Worm (Caenorhabditis elegans) whole organism, L2 larva: Measurements from ENCODE around the gene scl-7.

Experiments used
- C34F6.9 ChIP-seq: fragments of 150-350 bp; optimal IDR thresholded peaks from 2 replicates; lab custom pipeline; 2014; ENCODE audit warnings: missing biosample characterization, missing genetic modification characterization
- F13H6.1 ChIP-seq: sonication (generic microtip); optimal IDR thresholded peaks from 2 replicates; lab custom pipeline; 2016; ENCODE audit warnings: missing genetic modification characterization, missing compliant biosample characterization
- R02D3.7 ChIP-seq: fragments of 150-350 bp; optimal IDR thresholded peaks from 2 replicates; lab custom pipeline; 2014; ENCODE audit warnings: missing biosample characterization, missing genetic modification characterization
- Y55F3AM.14 ChIP-seq: fragments of 200-800 bp; sonication (Bioruptor generic); optimal IDR thresholded peaks from 2 replicates; lab custom pipeline; 2018; ENCODE audit warnings: mild to moderate bottlenecking, missing genetic modification characterization, missing compliant biosample characterization
- ZK546.5 ChIP-seq: sonication (generic microtip); optimal IDR thresholded peaks from 2 replicates; lab custom pipeline; 2017; ENCODE audit warnings: missing biosample characterization, missing genetic modification characterization
- alr-1 ChIP-seq: fragments of 150-350 bp; optimal IDR thresholded peaks from 2 replicates; lab custom pipeline; 2014; ENCODE audit warnings: missing biosample characterization, missing genetic modification characterization
- aly-2 ChIP-seq: fragments of 150-350 bp; optimal IDR thresholded peaks from 2 replicates; lab custom pipeline; 2014; ENCODE audit warnings: missing biosample characterization, missing genetic modification characterization
- ama-1 ChIP-seq: fragments of 150-350 bp; optimal IDR thresholded peaks from 2 replicates; lab custom pipeline; 2018; ENCODE audit warnings: inconsistent platforms
- blmp-1 ChIP-seq: sonication (generic microtip); optimal IDR thresholded peaks from 2 replicates; lab custom pipeline; 2017; ENCODE audit warnings: missing genetic modification characterization, mild to moderate bottlenecking, missing compliant biosample characterization, antibody characterized with exemption, moderate library complexity; ENCODE audit not compliant: insufficient read depth
- ceh-16 ChIP-seq: fragments of 150-350 bp; optimal IDR thresholded peaks from 2 replicates; lab custom pipeline; 2014; ENCODE audit warnings: missing biosample characterization, missing genetic modification characterization
- ceh-82 ChIP-seq: fragments of 150-350 bp; optimal IDR thresholded peaks from 2 replicates; lab custom pipeline; 2014; ENCODE audit warnings: missing biosample characterization, missing genetic modification characterization
- crh-2 ChIP-seq: sonication (generic microtip); optimal IDR thresholded peaks from 2 replicates; lab custom pipeline; 2017; ENCODE audit warnings: missing biosample characterization, missing genetic modification characterization
- dmd-4 ChIP-seq: sonication (generic microtip); optimal IDR thresholded peaks from 2 replicates; lab custom pipeline; 2017; ENCODE audit warnings: missing biosample characterization, missing genetic modification characterization
- egl-27 ChIP-seq: sonication (generic microtip); optimal IDR thresholded peaks from 3 replicates; lab custom pipeline; 2017; ENCODE audit warnings: missing biosample characterization, missing genetic modification reagents, missing genetic modification characterization
- elt-1 ChIP-seq: fragments of 150-350 bp; optimal IDR thresholded peaks from 2 replicates; lab custom pipeline; 2014; ENCODE audit warnings: missing biosample characterization, missing genetic modification characterization
- elt-3 ChIP-seq: sonication (generic microtip); optimal IDR thresholded peaks from 2 replicates; lab custom pipeline; 2017; ENCODE audit warnings: missing biosample characterization, missing genetic modification characterization
- fos-1 ChIP-seq: fragments of 150-350 bp; optimal IDR thresholded peaks from 2 replicates; lab custom pipeline; 2014; ENCODE audit warnings: missing biosample characterization, missing genetic modification characterization
- gmeb-1 ChIP-seq: fragments of 150-350 bp; optimal IDR thresholded peaks from 2 replicates; lab custom pipeline; 2014; ENCODE audit warnings: missing biosample characterization, missing genetic modification characterization
- lin-11 ChIP-seq: fragments of 150-350 bp; sonication (generic microtip); optimal IDR thresholded peaks from 2 replicates; lab custom pipeline; 2014; ENCODE audit warnings: missing biosample characterization, missing genetic modification characterization, inconsistent platforms, mixed read lengths
- lin-13 ChIP-seq: fragments of 150-350 bp; optimal IDR thresholded peaks from 2 replicates; lab custom pipeline; 2014; ENCODE audit warnings: missing biosample characterization, missing genetic modification reagents, missing genetic modification characterization
- lin-39 ChIP-seq: fragments of 150-350 bp; optimal IDR thresholded peaks from 2 replicates; lab custom pipeline; 2014; ENCODE audit warnings: missing biosample characterization, missing genetic modification reagents, missing genetic modification characterization
- lsy-2 ChIP-seq, 2 experiments: fragments of 150-350 bp in 1 of 2; sonication (generic microtip) in 1 of 2; optimal IDR thresholded peaks; 2 replicates each; lab custom pipeline; 2014 to 2017; ENCODE audit warnings: missing biosample characterization in 2 of 2, missing genetic modification characterization in 2 of 2
- mab-5 ChIP-seq: fragments of 150-350 bp; optimal IDR thresholded peaks from 2 replicates; lab custom pipeline; 2014; ENCODE audit warnings: missing biosample characterization, missing genetic modification characterization
- mbf-1 ChIP-seq: sonication (generic microtip); optimal IDR thresholded peaks from 2 replicates; lab custom pipeline; 2017; ENCODE audit warnings: missing biosample characterization, missing genetic modification characterization
- mdl-1 ChIP-seq, 2 experiments: fragments of 150-350 bp in 1 of 2; sonication (generic microtip) in 1 of 2; optimal IDR thresholded peaks; 2 replicates each; lab custom pipeline; 2017; ENCODE audit warnings: missing biosample characterization in 2 of 2, missing genetic modification characterization in 2 of 2
- nhr-10 ChIP-seq: sonication (generic microtip); optimal IDR thresholded peaks from 2 replicates; lab custom pipeline; 2017; ENCODE audit warnings: missing biosample characterization, missing genetic modification characterization
- nhr-11 ChIP-seq: fragments of 150-350 bp; optimal IDR thresholded peaks from 2 replicates; lab custom pipeline; 2014; ENCODE audit warnings: missing biosample characterization, missing genetic modification characterization
- nhr-12 ChIP-seq: fragments of 150-350 bp; optimal IDR thresholded peaks from 2 replicates; lab custom pipeline; 2014; ENCODE audit warnings: missing biosample characterization, missing genetic modification characterization
- nhr-129 ChIP-seq: fragments of 150-350 bp; optimal IDR thresholded peaks from 2 replicates; lab custom pipeline; 2014; ENCODE audit warnings: missing biosample characterization, missing genetic modification characterization
- nhr-21 ChIP-seq: fragments of 150-350 bp; optimal IDR thresholded peaks from 2 replicates; lab custom pipeline; 2014; ENCODE audit warnings: missing biosample characterization, missing genetic modification characterization
- nhr-23 ChIP-seq: fragments of 150-350 bp; optimal IDR thresholded peaks from 2 replicates; lab custom pipeline; 2014; ENCODE audit warnings: missing biosample characterization, missing genetic modification reagents, missing genetic modification characterization
- nhr-237 ChIP-seq: fragments of 150-350 bp; optimal IDR thresholded peaks from 2 replicates; lab custom pipeline; 2014; ENCODE audit warnings: missing biosample characterization, missing genetic modification characterization
- nhr-25 ChIP-seq: fragments of 150-350 bp; sonication (generic microtip); optimal IDR thresholded peaks from 3 replicates; lab custom pipeline; 2014; ENCODE audit warnings: missing biosample characterization, missing genetic modification characterization
- nhr-6 ChIP-seq: fragments of 150-350 bp; optimal IDR thresholded peaks from 2 replicates; lab custom pipeline; 2014; ENCODE audit warnings: missing biosample characterization, missing genetic modification characterization
- nhr-77 ChIP-seq: fragments of 150-350 bp; optimal IDR thresholded peaks from 2 replicates; lab custom pipeline; 2014; ENCODE audit warnings: missing biosample characterization, missing genetic modification characterization
- peb-1 ChIP-seq: fragments of 150-350 bp; optimal IDR thresholded peaks from 2 replicates; lab custom pipeline; 2014; ENCODE audit warnings: missing biosample characterization, missing genetic modification characterization
- sem-4 ChIP-seq: fragments of 150-350 bp; optimal IDR thresholded peaks from 2 replicates; lab custom pipeline; 2014; ENCODE audit warnings: missing biosample characterization, missing genetic modification reagents, missing genetic modification characterization
- skn-1 ChIP-seq: sonication (generic microtip); optimal IDR thresholded peaks from 2 replicates; lab custom pipeline; 2017; ENCODE audit warnings: missing biosample characterization, missing genetic modification characterization
- sma-3 ChIP-seq: sonication (generic microtip); optimal IDR thresholded peaks from 2 replicates; lab custom pipeline; 2016; ENCODE audit warnings: missing genetic modification reagents, missing genetic modification characterization, missing compliant biosample characterization
- sma-9 ChIP-seq, 2 experiments: fragments of 150-350 bp in 1 of 2; sonication (generic microtip) in 1 of 2; optimal IDR thresholded peaks; 2 replicates each; lab custom pipeline; 2014 to 2016; ENCODE audit warnings: missing genetic modification characterization in 2 of 2, mild to moderate bottlenecking in 1 of 2, missing biosample characterization in 1 of 2, missing compliant biosample characterization in 1 of 2, missing genetic modification reagents in 1 of 2, moderate library complexity in 1 of 2
- snpc-4 ChIP-seq: fragments of 150-350 bp; optimal IDR thresholded peaks from 2 replicates; lab custom pipeline; 2014; ENCODE audit warnings: missing biosample characterization, missing genetic modification characterization
- unc-39 ChIP-seq: fragments of 150-350 bp; optimal IDR thresholded peaks from 2 replicates; lab custom pipeline; 2014; ENCODE audit warnings: missing biosample characterization, missing genetic modification characterization
- unc-55 ChIP-seq: fragments of 150-350 bp; sonication (generic microtip); optimal IDR thresholded peaks from 3 replicates; lab custom pipeline; 2014; ENCODE audit warnings: missing biosample characterization, missing genetic modification reagents, missing genetic modification characterization
- unc-62 ChIP-seq: fragments of 150-350 bp; optimal IDR thresholded peaks from 2 replicates; lab custom pipeline; 2014; ENCODE audit warnings: missing biosample characterization, missing genetic modification reagents, missing genetic modification characterization
- zag-1 ChIP-seq: fragments of 150-350 bp; optimal IDR thresholded peaks from 2 replicates; lab custom pipeline; 2014; ENCODE audit warnings: missing biosample characterization, missing genetic modification characterization
- ztf-1 ChIP-seq: fragments of 200-800 bp; sonication (Bioruptor generic); conservative IDR thresholded peaks from 2 replicates; pipeline ENCODE4 v1.3.6; 2022; ENCODE audit warnings: missing genetic modification characterization, missing compliant biosample characterization
- ztf-11 ChIP-seq: sonication (generic microtip); optimal IDR thresholded peaks from 2 replicates; lab custom pipeline; 2017; ENCODE audit warnings: missing biosample characterization, missing genetic modification characterization
- ztf-4 ChIP-seq: fragments of 150-350 bp; optimal IDR thresholded peaks from 2 replicates; lab custom pipeline; 2014; ENCODE audit warnings: missing biosample characterization, missing genetic modification characterization

Gene scl-7

DNA sequence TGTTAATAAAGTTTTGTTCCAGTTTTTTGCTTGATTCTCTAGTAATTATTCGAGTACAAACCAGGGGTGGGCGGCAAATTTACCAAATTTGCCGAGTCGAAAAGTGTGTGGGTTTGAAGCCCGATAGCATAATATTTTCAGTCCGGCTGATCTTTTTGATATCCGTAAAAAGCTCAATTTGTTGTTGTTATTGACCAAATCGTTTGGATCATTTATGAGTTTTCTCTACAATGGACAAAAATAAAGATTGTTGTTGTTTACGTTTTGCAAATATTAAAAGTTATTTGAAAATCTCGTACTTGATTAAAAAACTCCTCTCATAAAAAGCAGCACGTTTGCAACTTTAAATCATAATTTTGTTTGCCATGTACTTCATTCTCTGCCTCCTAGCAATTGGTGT lies 14.2 kb upstream of the scl-7 start, which contains the start of gene scl-1:
scl-1 (plus strand) TSS at position 301 of the 400 bp plus-strand sequence.
- TF ChIP-seq peb-1 (no peak), mdl-1 (tag; optimal IDR thresholded peaks at IDR 0.05; lab: Kevin White, UChicago) (no peak), nhr-11 (tag; lab: Kevin White, UChicago) (no peak), gmeb-1 (no peak), zag-1 (tag; lab: Kevin White, UChicago) (no peak), lsy-2 (tag; optimal IDR thresholded peaks at IDR 0.05; lab: Kevin White, UChicago) (no peak), ceh-82 (tag; lab: Kevin White, UChicago) (no peak), nhr-237 (tag; lab: Kevin White, UChicago) (no peak), nhr-25 (tag; lab: Kevin White, UChicago) (no peak), egl-27 (tag; lab: Kevin White, UChicago) (no peak), mbf-1 (no peak), fos-1 (no peak), unc-39 (tag; lab: Kevin White, UChicago) (no peak), ceh-16 (no peak)

DNA sequence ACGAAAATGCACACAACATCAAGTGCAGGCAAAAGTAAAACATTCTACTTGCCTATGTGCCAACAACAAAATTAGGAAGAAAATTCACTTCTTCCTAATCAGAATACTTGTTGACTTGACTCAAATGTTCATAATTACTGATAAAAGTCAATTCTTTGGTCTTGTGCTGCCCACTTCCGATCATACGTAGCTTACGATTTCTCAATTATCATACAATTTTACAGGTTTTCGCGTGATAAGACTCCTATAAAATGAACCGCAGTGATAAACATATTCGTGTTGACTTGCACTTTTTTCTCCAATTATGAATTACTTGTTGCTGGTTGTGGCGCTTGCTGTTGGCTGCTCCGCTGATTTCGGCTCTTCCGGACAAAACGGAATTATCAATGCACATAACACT lies 12.8 kb upstream of the scl-7 start, which contains the start of gene scl-2:
scl-2 (plus strand) TSS at position 293 of the 400 bp plus-strand sequence.
- no peak for TF ChIP-seq snpc-4 (tag; lab: Kevin White, UChicago)
- TF ChIP-seq unc-62, result no peak
- TF ChIP-seq elt-1 (tag; lab: Kevin White, UChicago), result no peak
- TF ChIP-seq nhr-10, result no peak
- peak; percentile 54 for TF ChIP-seq crh-2 (tag; lab: Kevin White, UChicago)
- no peak for TF ChIP-seq nhr-77 (tag; lab: Kevin White, UChicago)
- TF ChIP-seq unc-55 (GFP tag; lab: Kevin White, UChicago), result no peak
- no peak for TF ChIP-seq blmp-1
- no peak for TF ChIP-seq peb-1
- TF ChIP-seq ceh-16, result no peak
- peak; percentile 98 for TF ChIP-seq fos-1
- TF ChIP-seq lin-13 (GFP tag; lab: Kevin White, UChicago), result no peak
- no peak for TF ChIP-seq Y55F3AM.14
- TF ChIP-seq nhr-21 (tag; lab: Kevin White, UChicago), result no peak
- TF ChIP-seq sem-4, result no peak
- TF ChIP-seq dmd-4 (tag; lab: Kevin White, UChicago), result no peak
- TF ChIP-seq unc-39 (tag; lab: Kevin White, UChicago), result no peak
- TF ChIP-seq nhr-25 (tag; lab: Kevin White, UChicago), result no peak
- TF ChIP-seq ceh-82 (tag; lab: Kevin White, UChicago), result no peak
- TF ChIP-seq gmeb-1, result peak; percentile 46
- TF ChIP-seq ztf-11 (tag; lab: Kevin White, UChicago), result no peak
- TF ChIP-seq nhr-6 (tag; lab: Kevin White, UChicago), result no peak
- no peak for TF ChIP-seq nhr-237 (tag; lab: Kevin White, UChicago)
- TF ChIP-seq C34F6.9 (tag; lab: Kevin White, UChicago), result no peak
- TF ChIP-seq alr-1, result no peak
- no peak for TF ChIP-seq ztf-1
- no peak for TF ChIP-seq ama-1 (lab: Kevin White, UChicago)
- TF ChIP-seq nhr-129 (tag; lab: Kevin White, UChicago), result peak; percentile 30
- no peak for TF ChIP-seq lin-11 (tag; lab: Kevin White, UChicago)
- TF ChIP-seq nhr-23 (tag; lab: Kevin White, UChicago), result no peak
- TF ChIP-seq elt-3, result no peak
- TF ChIP-seq mbf-1, result no peak
- TF ChIP-seq ZK546.5 (tag; lab: Kevin White, UChicago), result no peak
- TF ChIP-seq egl-27 (tag; lab: Kevin White, UChicago), result peak; percentile 11
- TF ChIP-seq sma-9 (GFP tag; optimal IDR thresholded peaks at IDR 0.05; lab: Kevin White, UChicago), result peak; percentile 80
- TF ChIP-seq sma-9 (tag; optimal IDR thresholded peaks at IDR 0.05; lab: Kevin White, UChicago), result no peak
- peak; percentile 12 for TF ChIP-seq F13H6.1 (tag; lab: Kevin White, UChicago)
- no peak for TF ChIP-seq aly-2
- TF ChIP-seq lsy-2 (tag; optimal IDR thresholded peaks at IDR 0.05; lab: Kevin White, UChicago), result no peak
- no peak for TF ChIP-seq mab-5
- TF ChIP-seq lin-39 (tag; lab: Kevin White, UChicago), result no peak
- no peak for TF ChIP-seq nhr-12 (tag; lab: Kevin White, UChicago)
- TF ChIP-seq sma-3 (GFP tag; lab: Kevin White, UChicago), result no peak
- TF ChIP-seq ztf-4 (tag; lab: Kevin White, UChicago), result no peak
- no peak for TF ChIP-seq nhr-11 (tag; lab: Kevin White, UChicago)
- peak; percentile 68 for TF ChIP-seq skn-1 (tag; lab: Kevin White, UChicago)
- TF ChIP-seq zag-1 (tag; lab: Kevin White, UChicago), result no peak
- TF ChIP-seq mdl-1 (tag; optimal IDR thresholded peaks at IDR 0.05; lab: Kevin White, UChicago), result no peak
- TF ChIP-seq R02D3.7 (tag; lab: Kevin White, UChicago), result no peak
